Fruit fly (Drosophila melanogaster): ENCODE data around the gene CG4619.

CG4619 gene

dm6 chr2L:9894871-9895364, 43.7 kb upstream of the CG4619 start, which contains the start of gene Bka (continued):
- peak; percentile 8 for TF ChIP-seq CG2875 (GFP tag; optimal IDR thresholded peaks at IDR 0.05)
- TF ChIP-seq CG13894 (tag; optimal IDR thresholded peaks at IDR 0.05) = peak; percentile 77
- no peak for TF ChIP-seq H2.0 (GFP tag; IDR thresholded peaks at IDR 0.05)
- no peak for TF ChIP-seq CG16779 (GFP tag; IDR thresholded peaks at IDR 0.05)
- peak; percentile 11 for TF ChIP-seq CG12299 (tag; optimal IDR thresholded peaks at IDR 0.05)
- peak; percentile 10; the same call in 1 of the 2 replicates for TF ChIP-seq Adf1 (GFP tag; IDR thresholded peaks at IDR 0.05)
- no peak for TF ChIP-seq CG14965 (GFP tag; optimal IDR thresholded peaks at IDR 0.05; ENCODE audit: borderline replicate concordance)
- TF ChIP-seq lola (GFP tag; optimal IDR thresholded peaks at IDR 0.05) = peak in 1 of 3 experiments; percentile 45
- TF ChIP-seq Dbx (GFP tag; IDR thresholded peaks at IDR 0.05) = peak; percentile 53; the same call in 2 of the 3 replicates
- peak in 1 of 2 experiments; percentile 23 for TF ChIP-seq dpn (GFP tag; optimal IDR thresholded peaks at IDR 0.05)
- TF ChIP-seq sug (tag; optimal IDR thresholded peaks at IDR 0.05) = peak; percentile 75
- TF ChIP-seq CG12104 (GFP tag; optimal IDR thresholded peaks at IDR 0.05) = no peak
- TF ChIP-seq CG17568 (GFP tag; optimal IDR thresholded peaks at IDR 0.05) = peak; percentile 78
- TF ChIP-seq CG12236 (GFP tag; optimal IDR thresholded peaks at IDR 0.05) = no peak
- peak; percentile 26 for TF ChIP-seq CG1529 (GFP tag; optimal IDR thresholded peaks at IDR 0.05)
- TF ChIP-seq CG42726 (GFP tag; IDR thresholded peaks at IDR 0.05; ENCODE audit: partially characterized antibody) = peak; percentile 88
- peak; percentile 91 for TF ChIP-seq dm (GFP tag; optimal IDR thresholded peaks at IDR 0.05)
- TF ChIP-seq CG17359 (tag; optimal IDR thresholded peaks at IDR 0.05) = peak; percentile 37
- TF ChIP-seq cad (GFP tag; optimal IDR thresholded peaks at IDR 0.05) = no peak
- peak; percentile 60 for TF ChIP-seq D19A (tag; optimal IDR thresholded peaks at IDR 0.05)
- peak; percentile 54 for TF ChIP-seq cwo (GFP tag; optimal IDR thresholded peaks at IDR 0.05)
- TF ChIP-seq CG33213 (GFP tag; optimal IDR thresholded peaks at IDR 0.05) = peak; percentile 20
- TF ChIP-seq da (GFP tag; optimal IDR thresholded peaks at IDR 0.05) = no peak
- TF ChIP-seq ro (GFP tag; IDR thresholded peaks at IDR 0.05) = no peak
- TF ChIP-seq pita (GFP tag; optimal IDR thresholded peaks at IDR 0.05) = no peak
- TF ChIP-seq croc (GFP tag; conservative IDR thresholded peaks at IDR 0.05) = no peak
- TF ChIP-seq mld (GFP tag; IDR thresholded peaks at IDR 0.05; ENCODE audit: partially characterized antibody) = peak; percentile 94
- no peak for TF ChIP-seq Poxn (GFP tag; IDR thresholded peaks at IDR 0.05)
- no peak for TF ChIP-seq ken (GFP tag; IDR thresholded peaks at IDR 0.05)
- no peak for TF ChIP-seq disco-r (GFP tag; optimal IDR thresholded peaks at IDR 0.05)
- no peak for TF ChIP-seq CG16815 (GFP tag; optimal IDR thresholded peaks at IDR 0.05)
- peak; percentile 42 for TF ChIP-seq CG3407 (GFP tag; optimal IDR thresholded peaks at IDR 0.05)
- peak; percentile 95 for TF ChIP-seq HLH4C (GFP tag; IDR thresholded peaks at IDR 0.05; ENCODE audit: partially characterized antibody)
- peak; percentile 64 for TF ChIP-seq HHEX (GFP tag; optimal IDR thresholded peaks at IDR 0.05)
- TF ChIP-seq phol (tag; optimal IDR thresholded peaks at IDR 0.05) = peak; percentile 100
- TF ChIP-seq CG34224 (GFP tag; IDR thresholded peaks at IDR 0.05; ENCODE audit: partially characterized antibody) = peak; percentile 99
- TF ChIP-seq crc (GFP tag; optimal IDR thresholded peaks at IDR 0.05) = no peak
- TF ChIP-seq CG15479 (GFP tag; optimal IDR thresholded peaks at IDR 0.05) = peak; percentile 20
- TF ChIP-seq hb (GFP tag; IDR thresholded peaks at IDR 0.05; ENCODE audit: partially characterized antibody) = peak; percentile 95
- no peak for TF ChIP-seq Dip3 (GFP tag; optimal IDR thresholded peaks at IDR 0.05)
- peak; percentile 68 for TF ChIP-seq CG33557 (GFP tag; optimal IDR thresholded peaks at IDR 0.05)
- TF ChIP-seq B-H1 (GFP tag; IDR thresholded peaks at IDR 0.05) = no peak
- no peak for TF ChIP-seq Lpt (GFP tag; optimal IDR thresholded peaks at IDR 0.05)
- no peak for TF ChIP-seq chif (GFP tag; optimal IDR thresholded peaks at IDR 0.05)
- peak; percentile 45 for TF ChIP-seq kah (GFP tag; optimal IDR thresholded peaks at IDR 0.05)
- TF ChIP-seq Bteb2 (GFP tag; optimal IDR thresholded peaks at IDR 0.05) = no peak
- no peak for TF ChIP-seq CG31365 (tag; optimal IDR thresholded peaks at IDR 0.05)
- TF ChIP-seq CG10147 (GFP tag; optimal IDR thresholded peaks at IDR 0.05) = peak; percentile 75
- no peak for TF ChIP-seq Six4 (GFP tag; optimal IDR thresholded peaks at IDR 0.05)
- TF ChIP-seq CG3847 (GFP tag; IDR thresholded peaks at IDR 0.05) = no peak; the same call in 1 of the 2 replicates
